Worm (Caenorhabditis elegans) whole organism, L2 larva: ENCODE data around the gene mif-2.

Experiments
- R02D3.7 ChIP-seq: fragments of 150-350 bp; optimal IDR thresholded peaks from 2 replicates; lab custom pipeline; 2014; ENCODE audit warnings: missing biosample characterization, missing genetic modification characterization
- ama-1 ChIP-seq: fragments of 150-350 bp; optimal IDR thresholded peaks from 2 replicates; lab custom pipeline; 2018; ENCODE audit warnings: inconsistent platforms
- blmp-1 ChIP-seq: sonication (generic microtip); optimal IDR thresholded peaks from 2 replicates; lab custom pipeline; 2017; ENCODE audit warnings: missing genetic modification characterization, mild to moderate bottlenecking, missing compliant biosample characterization, antibody characterized with exemption, moderate library complexity; ENCODE audit not compliant: insufficient read depth
- ceh-16 ChIP-seq: fragments of 150-350 bp; optimal IDR thresholded peaks from 2 replicates; lab custom pipeline; 2014; ENCODE audit warnings: missing biosample characterization, missing genetic modification characterization
- ceh-82 ChIP-seq: fragments of 150-350 bp; optimal IDR thresholded peaks from 2 replicates; lab custom pipeline; 2014; ENCODE audit warnings: missing biosample characterization, missing genetic modification characterization
- lin-13 ChIP-seq: fragments of 150-350 bp; optimal IDR thresholded peaks from 2 replicates; lab custom pipeline; 2014; ENCODE audit warnings: missing biosample characterization, missing genetic modification reagents, missing genetic modification characterization
- lin-39 ChIP-seq: fragments of 150-350 bp; optimal IDR thresholded peaks from 2 replicates; lab custom pipeline; 2014; ENCODE audit warnings: missing biosample characterization, missing genetic modification reagents, missing genetic modification characterization
- mdl-1 ChIP-seq, 2 experiments: fragments of 150-350 bp in 1 of 2; sonication (generic microtip) in 1 of 2; optimal IDR thresholded peaks; 2 replicates each; lab custom pipeline; 2017; ENCODE audit warnings: missing biosample characterization in 2 of 2, missing genetic modification characterization in 2 of 2
- nhr-10 ChIP-seq: sonication (generic microtip); optimal IDR thresholded peaks from 2 replicates; lab custom pipeline; 2017; ENCODE audit warnings: missing biosample characterization, missing genetic modification characterization
- snpc-4 ChIP-seq: fragments of 150-350 bp; optimal IDR thresholded peaks from 2 replicates; lab custom pipeline; 2014; ENCODE audit warnings: missing biosample characterization, missing genetic modification characterization
- unc-62 ChIP-seq: fragments of 150-350 bp; optimal IDR thresholded peaks from 2 replicates; lab custom pipeline; 2014; ENCODE audit warnings: missing biosample characterization, missing genetic modification reagents, missing genetic modification characterization
- ztf-4 ChIP-seq: fragments of 150-350 bp; optimal IDR thresholded peaks from 2 replicates; lab custom pipeline; 2014; ENCODE audit warnings: missing biosample characterization, missing genetic modification characterization

- no peak for TF ChIP-seq ceh-16 (tag; lab: Kevin White, UChicago)
- TF ChIP-seq unc-62 (GFP tag; lab: Kevin White, UChicago), result no peak
- no peak for TF ChIP-seq mdl-1 (tag; optimal IDR thresholded peaks at IDR 0.05; lab: Kevin White, UChicago)
- no peak for TF ChIP-seq lin-39 (tag; lab: Kevin White, UChicago)
- TF ChIP-seq lin-13 (GFP tag; lab: Kevin White, UChicago), result no peak
- TF ChIP-seq ztf-4 (tag; lab: Kevin White, UChicago), result no peak
- TF ChIP-seq snpc-4 (tag; lab: Kevin White, UChicago), result no peak
- no peak for TF ChIP-seq ama-1
- no peak for TF ChIP-seq ceh-82 (tag; lab: Kevin White, UChicago)
- TF ChIP-seq nhr-10, result no peak
- no peak for TF ChIP-seq R02D3.7 (tag; lab: Kevin White, UChicago)
- peak; percentile 34 for TF ChIP-seq blmp-1 (tag; lab: Kevin White, UChicago)
Observed at ce11 chrV:11989861-11990260, 11.6 kb upstream of the mif-2 start.
